Worm (Caenorhabditis elegans) whole organism, mixed stage, embryonic: ENCODE data around the gene lin-42.

Experiments used
- bed-3 ChIP-seq: fragments of 200-800 bp; sonication (Bioruptor generic); optimal IDR thresholded peaks from 3 replicates; lab custom pipeline; 2018; ENCODE audit warnings: mild to moderate bottlenecking, missing genetic modification characterization, moderate library complexity, missing compliant biosample characterization
- blmp-1 ChIP-seq: fragments of 150-350 bp; optimal IDR thresholded peaks from 2 replicates; lab custom pipeline; 2014; ENCODE audit warnings: missing biosample characterization, missing genetic modification characterization
- ham-2 ChIP-seq: fragments of 200-800 bp; sonication (Bioruptor generic); optimal IDR thresholded peaks from 2 replicates; lab custom pipeline; 2018; ENCODE audit warnings: mild to moderate bottlenecking, missing genetic modification characterization, missing compliant biosample characterization
- lin-13 ChIP-seq: fragments of 150-350 bp; optimal IDR thresholded peaks from 2 replicates; lab custom pipeline; 2014; ENCODE audit warnings: missing biosample characterization, missing genetic modification characterization
- lsy-2 ChIP-seq: fragments of 150-350 bp; optimal IDR thresholded peaks from 2 replicates; lab custom pipeline; 2014; ENCODE audit warnings: missing biosample characterization, missing genetic modification characterization
- mep-1 ChIP-seq: fragments of 150-350 bp; optimal IDR thresholded peaks from 2 replicates; lab custom pipeline; 2017; ENCODE audit warnings: missing biosample characterization, missing genetic modification reagents, missing genetic modification characterization, inconsistent platforms
- nhr-237 ChIP-seq: fragments of 150-350 bp; optimal IDR thresholded peaks from 2 replicates; lab custom pipeline; 2014; ENCODE audit warnings: missing biosample characterization, missing genetic modification characterization
- pha-4 ChIP-seq: fragments of 150-350 bp; optimal IDR thresholded peaks from 2 replicates; lab custom pipeline; 2018; ENCODE audit warnings: missing biosample characterization, missing genetic modification reagents, missing genetic modification characterization
- tbx-8 ChIP-seq: fragments of 200-800 bp; sonication (Bioruptor generic); optimal IDR thresholded peaks from 2 replicates; lab custom pipeline; 2018; ENCODE audit warnings: mild to moderate bottlenecking, missing genetic modification characterization, moderate library complexity, missing compliant biosample characterization
- unc-62 ChIP-seq: fragments of 150-350 bp; optimal IDR thresholded peaks from 2 replicates; lab custom pipeline; 2014; ENCODE audit warnings: missing biosample characterization, missing genetic modification reagents, missing genetic modification characterization
- ztf-11 ChIP-seq: fragments of 150-350 bp; optimal IDR thresholded peaks from 2 replicates; lab custom pipeline; 2014; ENCODE audit warnings: missing biosample characterization, missing genetic modification characterization

DNA sequence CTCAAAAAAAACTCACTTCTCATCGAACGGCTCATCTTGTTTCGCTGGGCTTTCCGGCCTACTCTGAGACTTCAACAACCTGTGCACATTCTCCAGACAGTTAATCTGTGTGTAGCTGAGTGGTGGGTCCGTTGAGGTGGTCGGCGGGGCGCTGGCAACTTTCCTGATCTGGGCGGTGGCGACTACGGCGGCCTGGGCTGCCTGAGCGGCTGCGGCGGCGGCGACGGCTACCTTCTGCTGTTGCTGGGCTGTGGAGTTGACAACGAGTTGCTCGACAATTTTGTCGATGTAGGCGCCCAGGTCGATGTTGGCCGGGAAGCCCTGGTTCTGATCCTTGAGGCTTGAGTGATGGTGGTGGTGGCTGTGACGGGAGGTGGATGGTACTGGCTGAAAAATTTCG, 16.2 kb downstream of the lin-42 start:
- TF ChIP-seq nhr-237 (tag; lab: Kevin White, UChicago) (no peak), unc-62 (GFP tag; lab: Kevin White, UChicago) (no peak), lsy-2 (no peak), ham-2 (GFP tag; lab: Kevin White, UChicago) (no peak), tbx-8 (no peak), pha-4 (tag; lab: Kevin White, UChicago) (no peak), blmp-1 (tag; lab: Kevin White, UChicago) (no peak), ztf-11 (tag; lab: Kevin White, UChicago) (no peak), lin-13 (no peak), mep-1 (tag; lab: Kevin White, UChicago) (no peak), bed-3 (GFP tag; lab: Kevin White, UChicago) (no peak)
